Worm (Caenorhabditis elegans) whole organism, early embryonic: ENCODE measurements around the gene lron-13.

Experiments
- B0310.2 ChIP-seq: sonication (generic microtip); optimal IDR thresholded peaks from 2 replicates; lab custom pipeline; 2016; ENCODE audit warnings: mild to moderate bottlenecking, missing genetic modification characterization, missing compliant biosample characterization
- aly-1 ChIP-seq: sonication (generic microtip); optimal IDR thresholded peaks from 2 replicates; lab custom pipeline; 2016; ENCODE audit warnings: missing genetic modification characterization, missing compliant biosample characterization
- ama-1 ChIP-seq: fragments of 150-350 bp; optimal IDR thresholded peaks from 2 replicates; lab custom pipeline; 2014
- ceh-13 ChIP-seq: fragments of 200-800 bp; sonication (Bioruptor generic); optimal IDR thresholded peaks from 2 replicates; lab custom pipeline; 2018; ENCODE audit warnings: mild to moderate bottlenecking, missing genetic modification characterization, missing compliant biosample characterization
- ceh-36 ChIP-seq: sonication (generic microtip); optimal IDR thresholded peaks from 2 replicates; lab custom pipeline; 2016; ENCODE audit warnings: missing genetic modification characterization, inconsistent platforms, missing compliant biosample characterization
- hmbx-1 ChIP-seq: sonication (generic microtip); optimal IDR thresholded peaks from 2 replicates; lab custom pipeline; 2016; ENCODE audit warnings: mild to moderate bottlenecking, missing genetic modification characterization, missing compliant biosample characterization
- hmg-4 ChIP-seq: fragments of 200-800 bp; sonication (Bioruptor generic); optimal IDR thresholded peaks from 2 replicates; lab custom pipeline; 2018; ENCODE audit warnings: mild to moderate bottlenecking, missing genetic modification characterization, missing compliant biosample characterization
- hnd-1 ChIP-seq: sonication (generic microtip); optimal IDR thresholded peaks from 2 replicates; lab custom pipeline; 2016; ENCODE audit warnings: missing genetic modification characterization, missing compliant biosample characterization
- tbx-11 ChIP-seq: fragments of 200-800 bp; sonication (Bioruptor generic); IDR thresholded peaks from 2 replicates; pipeline ENCODE4 v1.3.6; 2022; ENCODE audit warnings: missing genetic modification characterization, missing compliant biosample characterization

DNA sequence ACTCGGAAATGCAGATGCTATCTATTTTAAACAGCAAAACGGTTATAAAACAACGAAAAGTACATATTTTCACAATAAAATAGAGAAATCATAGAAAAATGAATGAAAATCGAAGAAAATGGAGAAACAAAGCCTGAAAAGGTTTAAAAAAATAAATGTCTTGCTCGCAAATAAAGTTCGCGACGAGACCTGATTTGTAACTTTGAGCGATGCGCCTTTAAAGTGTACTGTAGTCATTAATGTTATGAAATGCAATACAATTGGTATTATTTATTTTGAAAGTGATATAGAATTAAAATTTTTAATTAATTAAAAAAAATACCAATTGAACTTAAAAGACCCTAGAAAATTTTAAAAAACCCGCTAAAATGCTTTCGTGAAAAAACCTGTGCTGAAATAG, 34.0 kb downstream of the lron-13 start:
- TF ChIP-seq hmbx-1 (tag; lab: Kevin White, UChicago) (no peak), ceh-13 (GFP tag; lab: Kevin White, UChicago) (no peak), hmg-4 (GFP tag; lab: Kevin White, UChicago) (no peak), hnd-1 (tag; lab: Kevin White, UChicago) (no peak), ceh-36 (no peak), B0310.2 (tag; lab: Kevin White, UChicago) (no peak), tbx-11 (no peak), aly-1 (no peak), ama-1 (lab: Kevin White, UChicago) (no peak)
